Worm (Caenorhabditis elegans): Measurements from ENCODE around the gene W05H9.4.

The W05H9.4 gene

DNA sequence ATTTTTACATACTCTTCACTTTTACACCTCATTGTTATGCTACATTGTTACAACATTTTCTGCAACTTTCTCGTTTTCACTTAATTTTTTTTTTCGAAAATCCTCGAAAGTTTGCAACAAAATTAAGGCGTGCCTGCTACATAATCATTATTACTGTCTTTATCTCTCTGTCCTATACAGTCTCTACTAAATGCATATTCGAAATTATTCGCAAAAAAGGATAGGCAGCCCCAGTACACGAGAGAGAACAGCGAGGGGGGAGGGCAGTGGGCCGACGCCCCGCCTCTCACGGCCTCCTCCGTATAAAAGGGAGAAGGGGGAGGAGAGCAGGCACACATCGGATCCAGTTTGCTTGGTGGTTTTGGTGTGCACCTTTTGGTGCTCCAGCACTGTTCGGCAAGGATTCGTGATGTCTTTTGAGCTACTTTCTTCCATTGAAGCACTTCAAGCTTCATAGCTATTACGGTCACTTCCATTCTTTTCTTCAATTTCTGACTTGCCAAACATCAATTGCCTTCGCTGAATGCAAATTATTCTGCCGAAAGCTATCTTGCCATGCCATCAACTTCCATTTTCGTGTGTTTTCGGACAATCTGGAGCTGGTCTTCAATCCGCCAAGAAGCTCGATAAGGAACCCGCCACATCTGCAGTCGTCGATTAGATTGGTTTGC, 11.4 kb upstream of the W05H9.4 start:
- TF ChIP-seq ceh-36 (tag; optimal IDR thresholded peaks at IDR 0.05) (no peak), hmg-4 (GFP tag; optimal IDR thresholded peaks at IDR 0.05) (peak; percentile 48), hmbx-1 (tag; optimal IDR thresholded peaks at IDR 0.05) (no peak), tbx-37 (GFP tag; conservative IDR thresholded peaks at IDR 0.05) (no peak), B0310.2 (tag; optimal IDR thresholded peaks at IDR 0.05) (no peak), aly-1 (tag; optimal IDR thresholded peaks at IDR 0.05) (peak; percentile 61), flt-1 (GFP tag; IDR thresholded peaks at IDR 0.05) (no peak), ets-7 (tag; optimal IDR thresholded peaks at IDR 0.05) (no peak), ama-1 (optimal IDR thresholded peaks at IDR 0.05) (peak; percentile 91), pes-1 (GFP tag; IDR thresholded peaks at IDR 0.05) (no peak), scrt-1 (GFP tag; IDR thresholded peaks at IDR 0.05) (0 out of 2 replicates have a peak, but pooled peaks have one; percentile 54), F13C5.2 (tag; optimal IDR thresholded peaks at IDR 0.05) (peak; percentile 1), sea-1 (GFP tag; conservative IDR thresholded peaks at IDR 0.05) (peak; percentile 57; the same call in 1 of the 2 replicates)

DNA sequence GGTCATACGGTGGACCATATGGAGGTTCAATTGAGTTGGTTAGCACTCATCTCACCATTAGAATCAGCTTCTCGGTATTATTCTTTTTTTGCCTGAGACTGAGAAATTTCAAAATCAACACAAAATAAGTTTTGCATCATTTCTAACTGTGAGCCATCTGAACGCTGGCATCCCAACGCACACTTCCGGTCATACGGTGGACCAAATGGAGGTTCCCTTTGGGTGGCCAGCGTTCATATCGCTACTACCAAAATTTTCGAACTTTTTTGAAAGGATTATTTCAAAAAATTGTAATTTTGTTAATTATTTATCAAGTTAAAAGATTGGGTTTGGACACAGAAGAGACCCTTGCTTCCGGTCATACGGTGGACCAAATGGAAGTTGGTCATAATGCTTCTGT, 10.7 kb upstream of the W05H9.4 start:
- TF ChIP-seq ets-7 (tag; optimal IDR thresholded peaks at IDR 0.05): peak; percentile 14
- no peak for TF ChIP-seq hmg-4 (GFP tag; optimal IDR thresholded peaks at IDR 0.05)

ce11 chrX:6253160-6253559, 10.3 kb upstream of the W05H9.4 start:
- TF ChIP-seq tbx-37 (GFP tag; conservative IDR thresholded peaks at IDR 0.05): no peak
- no peak for TF ChIP-seq ceh-36 (tag; optimal IDR thresholded peaks at IDR 0.05)
- no peak for TF ChIP-seq ets-7 (tag; optimal IDR thresholded peaks at IDR 0.05)
- no peak for TF ChIP-seq B0310.2 (tag; optimal IDR thresholded peaks at IDR 0.05)
- no peak for TF ChIP-seq hmg-4 (GFP tag; optimal IDR thresholded peaks at IDR 0.05)
- TF ChIP-seq ceh-13 (GFP tag; optimal IDR thresholded peaks at IDR 0.05): no peak
- TF ChIP-seq tra-4 (tag; optimal IDR thresholded peaks at IDR 0.05): no peak
- no peak for TF ChIP-seq tbx-11 (GFP tag; IDR thresholded peaks at IDR 0.05)
- no peak for TF ChIP-seq flt-1 (GFP tag; IDR thresholded peaks at IDR 0.05)
- no peak for TF ChIP-seq aly-1 (tag; optimal IDR thresholded peaks at IDR 0.05)
- no peak for TF ChIP-seq scrt-1 (GFP tag; IDR thresholded peaks at IDR 0.05)
- TF ChIP-seq ama-1 (optimal IDR thresholded peaks at IDR 0.05): no peak
- no peak for TF ChIP-seq hmbx-1 (tag; optimal IDR thresholded peaks at IDR 0.05)
- no peak for TF ChIP-seq F13C5.2 (tag; optimal IDR thresholded peaks at IDR 0.05)
- no peak for TF ChIP-seq sea-1 (GFP tag; conservative IDR thresholded peaks at IDR 0.05)

DNA sequence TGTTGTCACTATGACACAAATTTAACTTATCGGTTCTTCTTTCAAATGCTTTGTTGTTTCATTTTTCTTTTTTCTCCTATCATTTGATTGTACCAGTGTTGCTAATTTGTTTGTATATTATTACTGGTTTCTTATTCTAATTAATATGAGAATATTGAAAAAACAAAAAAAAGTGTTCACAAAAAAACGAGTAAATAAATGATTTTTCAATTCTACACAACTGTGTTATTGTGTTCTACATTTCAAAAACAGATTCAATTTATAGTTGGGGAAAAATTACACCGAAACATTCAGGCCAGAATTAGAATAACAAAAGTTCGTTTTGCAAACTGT, 9.9 kb upstream of the W05H9.4 start:
- no peak for TF ChIP-seq tra-4 (tag; optimal IDR thresholded peaks at IDR 0.05)
- TF ChIP-seq tbx-37 (GFP tag; conservative IDR thresholded peaks at IDR 0.05): no peak
- TF ChIP-seq flt-1 (GFP tag; IDR thresholded peaks at IDR 0.05): no peak

- TF ChIP-seq tbx-37 (GFP tag; conservative IDR thresholded peaks at IDR 0.05) (no peak), hmbx-1 (tag; optimal IDR thresholded peaks at IDR 0.05) (no peak), tbx-11 (GFP tag; IDR thresholded peaks at IDR 0.05) (no peak), B0310.2 (tag; optimal IDR thresholded peaks at IDR 0.05) (no peak), F13C5.2 (tag; optimal IDR thresholded peaks at IDR 0.05) (no peak), ets-7 (tag; optimal IDR thresholded peaks at IDR 0.05) (no peak), ceh-36 (tag; optimal IDR thresholded peaks at IDR 0.05) (peak; percentile 24), sea-1 (GFP tag; conservative IDR thresholded peaks at IDR 0.05) (peak; percentile 56; the same call in 1 of the 2 replicates), pes-1 (GFP tag; IDR thresholded peaks at IDR 0.05) (0 out of 2 replicates have a peak, but pooled peaks have one; percentile 11), scrt-1 (GFP tag; IDR thresholded peaks at IDR 0.05) (no peak), ama-1 (optimal IDR thresholded peaks at IDR 0.05) (no peak), aly-1 (tag; optimal IDR thresholded peaks at IDR 0.05) (no peak), tra-4 (tag; optimal IDR thresholded peaks at IDR 0.05) (no peak), hmg-4 (GFP tag; optimal IDR thresholded peaks at IDR 0.05) (peak; percentile 67), ceh-13 (GFP tag; optimal IDR thresholded peaks at IDR 0.05) (no peak), hnd-1 (tag; optimal IDR thresholded peaks at IDR 0.05) (no peak), flt-1 (GFP tag; IDR thresholded peaks at IDR 0.05) (no peak)
Measured at ce11 chrX:6253899-6254670, 9.4 kb upstream of the W05H9.4 start.

- TF ChIP-seq sea-1 (GFP tag; conservative IDR thresholded peaks at IDR 0.05) (no peak), B0310.2 (tag; optimal IDR thresholded peaks at IDR 0.05) (no peak), tbx-11 (GFP tag; IDR thresholded peaks at IDR 0.05) (no peak), hmg-4 (GFP tag; optimal IDR thresholded peaks at IDR 0.05) (no peak), tbx-37 (GFP tag; conservative IDR thresholded peaks at IDR 0.05) (no peak), aly-1 (tag; optimal IDR thresholded peaks at IDR 0.05) (no peak), ceh-36 (tag; optimal IDR thresholded peaks at IDR 0.05) (no peak), flt-1 (GFP tag; IDR thresholded peaks at IDR 0.05) (no peak), hnd-1 (tag; optimal IDR thresholded peaks at IDR 0.05) (no peak), ets-7 (tag; optimal IDR thresholded peaks at IDR 0.05) (no peak), tra-4 (tag; optimal IDR thresholded peaks at IDR 0.05) (no peak), scrt-1 (GFP tag; IDR thresholded peaks at IDR 0.05) (no peak), pes-1 (GFP tag; IDR thresholded peaks at IDR 0.05) (no peak), F13C5.2 (tag; optimal IDR thresholded peaks at IDR 0.05) (no peak), ceh-13 (GFP tag; optimal IDR thresholded peaks at IDR 0.05) (no peak), hmbx-1 (tag; optimal IDR thresholded peaks at IDR 0.05) (no peak), ama-1 (optimal IDR thresholded peaks at IDR 0.05) (no peak)
Measured at ce11 chrX:6254671-6255031, 8.8 kb upstream of the W05H9.4 start.

ce11 chrX:6255561-6255960, 7.9 kb upstream of the W05H9.4 start:
- TF ChIP-seq sea-1 (GFP tag; conservative IDR thresholded peaks at IDR 0.05) (0 out of 2 replicates have a peak, but pooled peaks have one; percentile 32), ets-7 (tag; optimal IDR thresholded peaks at IDR 0.05) (peak; percentile 6), tbx-37 (GFP tag; conservative IDR thresholded peaks at IDR 0.05) (no peak), hmg-4 (GFP tag; optimal IDR thresholded peaks at IDR 0.05) (peak; percentile 58), ceh-36 (tag; optimal IDR thresholded peaks at IDR 0.05) (peak; percentile 49), hnd-1 (tag; optimal IDR thresholded peaks at IDR 0.05) (no peak), hmbx-1 (tag; optimal IDR thresholded peaks at IDR 0.05) (no peak), ama-1 (optimal IDR thresholded peaks at IDR 0.05) (no peak), tbx-11 (GFP tag; IDR thresholded peaks at IDR 0.05) (0 out of 2 replicates have a peak, but pooled peaks have one; percentile 35)

Data from whole organism, early embryonic.